Worm (Caenorhabditis elegans): Measurements from ENCODE around the gene H05C05.4.

DNA sequence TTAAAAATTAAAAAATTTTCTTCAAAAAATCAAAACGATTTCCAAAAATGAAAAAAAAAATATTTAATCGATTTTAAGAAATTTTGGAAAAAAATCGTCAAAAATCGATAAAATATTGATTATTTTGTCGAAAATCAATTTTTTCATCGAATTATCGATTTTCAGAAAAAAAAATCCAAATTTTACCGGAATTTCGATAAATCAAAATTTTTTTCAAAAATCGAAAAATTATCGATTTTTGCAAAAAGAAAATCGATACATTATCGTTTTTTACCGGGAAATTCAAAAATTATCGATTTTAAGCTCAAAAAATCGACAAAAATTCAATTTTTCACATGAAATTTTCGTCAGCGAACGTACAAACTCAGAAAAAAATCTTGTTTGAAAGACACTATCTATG is 49.3 kb upstream of the H05C05.4 start:
- TF ChIP-seq W03F9.2 (tag; optimal IDR thresholded peaks at IDR 0.05) (no peak), him-1 (tag; optimal IDR thresholded peaks at IDR 0.05) (no peak)

Data from whole organism, L4/young adult.